Fruit fly (Drosophila melanogaster) whole organism, wandering third instar larva: ENCODE results near the gene CG14613.

ENCODE experiments used
- CrebA ChIP-seq: fragments of 200-800 bp; sonication (Bioruptor generic); optimal IDR thresholded peaks from 2 replicates; lab custom pipeline; 2016; ENCODE audit warnings: missing biosample characterization, mild to moderate bottlenecking, missing genetic modification characterization, borderline replicate concordance
- Dfd ChIP-seq: fragments of >200 bp; optimal IDR thresholded peaks from 2 replicates; lab custom pipeline; 2017; ENCODE audit warnings: missing biosample characterization, missing genetic modification characterization
- Hr78 ChIP-seq: fragments of >200 bp; optimal IDR thresholded peaks from 2 replicates; lab custom pipeline; 2017; ENCODE audit warnings: missing biosample characterization, missing genetic modification characterization
- Hr83 ChIP-seq: fragments of 200-300 bp; sonication (Bioruptor generic); optimal IDR thresholded peaks from 2 replicates; lab custom pipeline; 2016; ENCODE audit warnings: missing biosample characterization, mild to moderate bottlenecking, missing genetic modification characterization, moderate library complexity; ENCODE audit not compliant: poor library complexity, severe bottlenecking
- Myc ChIP-seq: fragments of >200 bp; optimal IDR thresholded peaks from 2 replicates; lab custom pipeline; 2017
- OdsH ChIP-seq: fragments of 200-800 bp; sonication (Bioruptor generic); optimal IDR thresholded peaks from 2 replicates; lab custom pipeline; 2016; ENCODE audit warnings: missing biosample characterization, mild to moderate bottlenecking, missing genetic modification characterization
- Rel ChIP-seq, 2 experiments: fragments of 200-800 bp; sonication (Bioruptor generic) in 1 of 2; optimal IDR thresholded peaks; 2 replicates in 1 of 2; 3 replicates in 1 of 2; lab custom pipeline; 2016 to 2019; ENCODE audit warnings: mild to moderate bottlenecking in 2 of 2, missing biosample characterization in 2 of 2, missing genetic modification characterization in 2 of 2, moderate library complexity in 1 of 2
- jim ChIP-seq: fragments of 175-275, 200-325 bp; sonication (Bioruptor generic); optimal IDR thresholded peaks from 2 replicates; lab custom pipeline; 2016; ENCODE audit warnings: missing biosample characterization, mild to moderate bottlenecking, missing genetic modification characterization
- psq ChIP-seq: fragments of 200-800 bp; sonication (Bioruptor generic); optimal IDR thresholded peaks from 3 replicates; lab custom pipeline; 2017; ENCODE audit warnings: missing biosample characterization, mild to moderate bottlenecking, missing genetic modification characterization, moderate library complexity

dm6 chrX:22456180-22456948 lies 15.5 kb downstream of the CG14613 start:
- no peak for TF ChIP-seq Dfd (GFP tag; lab: Kevin White, UChicago)
- TF ChIP-seq psq = no peak
- TF ChIP-seq Hr78 (GFP tag; lab: Kevin White, UChicago) = no peak
- TF ChIP-seq Hr83 (GFP tag; lab: Kevin White, UChicago) = no peak
- TF ChIP-seq Rel (GFP tag; optimal IDR thresholded peaks at IDR 0.05; lab: Kevin White, UChicago) = no peak
- TF ChIP-seq Rel (tag; optimal IDR thresholded peaks at IDR 0.05; lab: Kevin White, UChicago) = no peak
- TF ChIP-seq OdsH (GFP tag; lab: Kevin White, UChicago) = no peak
- no peak for TF ChIP-seq Myc (lab: Kevin White, UChicago)
- no peak for TF ChIP-seq jim
- no peak for TF ChIP-seq CrebA (GFP tag; lab: Kevin White, UChicago)
